Worm (Caenorhabditis elegans) whole organism, L3 larva: ENCODE data around the gene K10B3.5.

Source experiments
- ceh-82 ChIP-seq: fragments of 150-350 bp; optimal IDR thresholded peaks from 2 replicates; lab custom pipeline; 2014; ENCODE audit warnings: missing biosample characterization, missing genetic modification characterization
- egl-27 ChIP-seq: sonication (generic microtip); optimal IDR thresholded peaks from 4 replicates; lab custom pipeline; 2017; ENCODE audit warnings: missing biosample characterization, missing genetic modification reagents, missing genetic modification characterization
- lsy-12 ChIP-seq: sonication (generic microtip); optimal IDR thresholded peaks from 2 replicates; lab custom pipeline; 2016; ENCODE audit warnings: mild to moderate bottlenecking, missing genetic modification characterization, missing compliant biosample characterization
- mdl-1 ChIP-seq: fragments of 150-350 bp; optimal IDR thresholded peaks from 2 replicates; lab custom pipeline; 2014; ENCODE audit warnings: missing biosample characterization, missing genetic modification characterization
- nhr-28 ChIP-seq: fragments of 150-350 bp; optimal IDR thresholded peaks from 2 replicates; lab custom pipeline; 2014; ENCODE audit warnings: missing biosample characterization, missing genetic modification characterization
- nhr-76 ChIP-seq: fragments of 150-350 bp; sonication (generic microtip); optimal IDR thresholded peaks from 5 replicates; lab custom pipeline; 2014; ENCODE audit warnings: missing biosample characterization, missing genetic modification characterization
- nhr-77 ChIP-seq: fragments of 150-350 bp; optimal IDR thresholded peaks from 2 replicates; lab custom pipeline; 2014; ENCODE audit warnings: missing biosample characterization, missing genetic modification characterization
- pha-4 ChIP-seq: fragments of 150-350 bp; optimal IDR thresholded peaks from 2 replicates; lab custom pipeline; 2014; ENCODE audit warnings: missing biosample characterization, missing genetic modification reagents, missing genetic modification characterization
- unc-62 ChIP-seq: fragments of 150-350 bp; sonication (generic microtip); optimal IDR thresholded peaks from 4 replicates; lab custom pipeline; 2014; ENCODE audit warnings: missing biosample characterization, missing genetic modification reagents, missing genetic modification characterization
- ztf-11 ChIP-seq: fragments of 150-350 bp; optimal IDR thresholded peaks from 2 replicates; lab custom pipeline; 2014; ENCODE audit warnings: missing biosample characterization, missing genetic modification characterization

DNA sequence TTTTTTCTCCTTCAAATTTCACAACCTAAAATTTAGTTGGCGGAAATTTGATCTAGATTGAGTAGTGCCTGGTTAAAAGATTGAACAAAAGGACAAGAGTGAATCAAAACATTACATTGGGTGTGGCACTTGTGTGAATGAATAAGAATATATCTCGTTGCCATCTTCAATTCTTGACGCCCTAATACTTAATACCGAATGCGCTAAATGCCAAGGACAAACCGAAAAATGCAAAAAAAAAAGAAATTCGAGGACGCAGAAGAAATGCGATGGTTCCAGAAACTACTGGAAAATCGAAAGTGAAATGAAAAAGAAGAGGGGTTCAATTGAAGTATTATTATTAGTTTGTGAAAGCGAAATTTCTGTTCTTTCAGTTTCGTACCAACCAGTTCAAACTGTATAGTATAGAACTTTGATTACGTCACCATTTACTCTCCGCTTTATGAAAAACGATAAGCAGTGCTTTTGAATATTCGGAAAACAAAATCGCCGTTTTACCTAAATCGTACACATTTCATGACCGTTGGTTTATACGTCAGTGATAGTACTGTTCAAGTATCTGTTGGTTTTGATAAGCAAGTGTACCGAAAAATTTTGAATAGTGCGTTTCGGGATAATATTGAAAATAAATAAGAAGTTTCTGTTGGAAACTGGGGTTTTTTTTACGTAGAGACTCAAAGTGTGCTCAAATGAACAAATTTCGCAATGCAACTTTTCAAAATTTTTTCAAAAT is 49.0 kb upstream of the K10B3.5 start:
- TF ChIP-seq unc-62 (GFP tag; lab: Kevin White, UChicago): no peak
- no peak for TF ChIP-seq nhr-77 (tag; lab: Kevin White, UChicago)
- no peak for TF ChIP-seq ztf-11 (tag; lab: Kevin White, UChicago)
- no peak for TF ChIP-seq nhr-76 (tag; lab: Kevin White, UChicago)
- TF ChIP-seq lsy-12 (tag; lab: Kevin White, UChicago): no peak
- no peak for TF ChIP-seq egl-27
- TF ChIP-seq nhr-28 (tag; lab: Kevin White, UChicago): no peak
- no peak for TF ChIP-seq pha-4
- TF ChIP-seq ceh-82 (tag; lab: Kevin White, UChicago): no peak
- TF ChIP-seq mdl-1 (tag; lab: Kevin White, UChicago): no peak
